Worm (Caenorhabditis elegans) whole organism, midembryonic: ENCODE data around the gene F10G7.10.

Experiments
- T22C8.4 ChIP-seq: fragments of 200-800 bp; sonication (Bioruptor generic); IDR thresholded peaks from 2 replicates; pipeline ENCODE4 v1.3.6; 2022; ENCODE audit warnings: missing genetic modification characterization, missing compliant biosample characterization
- cog-1 ChIP-seq: sonication (generic microtip); optimal IDR thresholded peaks from 2 replicates; lab custom pipeline; 2016; ENCODE audit warnings: missing genetic modification characterization, missing compliant biosample characterization

- TF ChIP-seq T22C8.4 (GFP tag; lab: Robert Waterston, UW) (no peak), cog-1 (tag; lab: Kevin White, UChicago) (no peak)
Measured at ce11 chrII:4667572-4667971, 58.5 kb downstream of the F10G7.10 start, which contains the start of gene fut-5.
